Fruit fly (Drosophila melanogaster): ENCODE measurements around the gene fd96Ca.
A peak's percentile ranks its signal among the peaks of the same experiment; 100 is the strongest.

Gene fd96Ca

dm6 chr3R:25056488-25057157 is 25.9 kb upstream of the fd96Ca start:
- TF ChIP-seq CG8478 (optimal IDR thresholded peaks at IDR 0.05) (no peak), CTCF (optimal IDR thresholded peaks at IDR 0.05) (no peak)

dm6 chr3R:25060462-25060861 is 22.0 kb upstream of the fd96Ca start:
- TF ChIP-seq CG8478 (optimal IDR thresholded peaks at IDR 0.05) (no peak), CTCF (optimal IDR thresholded peaks at IDR 0.05) (no peak)

dm6 chr3R:25064907-25065841 is 17.3 kb upstream of the fd96Ca start, which contains the start of the genes veli and PQBP1:
Gene veli, minus strand, starts transcription at chr3R:25065591.
Gene PQBP1, plus strand, starts transcription at chr3R:25065791.
- TF ChIP-seq CTCF (optimal IDR thresholded peaks at IDR 0.05) (no peak), CG8478 (optimal IDR thresholded peaks at IDR 0.05) (no peak)

- TF ChIP-seq CTCF (optimal IDR thresholded peaks at IDR 0.05) (no peak), CG8478 (optimal IDR thresholded peaks at IDR 0.05) (no peak)
Observed at dm6 chr3R:25066856-25067255, 15.6 kb upstream of the fd96Ca start.

dm6 chr3R:25069569-25069968 is 12.9 kb upstream of the fd96Ca start, which contains the start of the genes Stt3B and CG11839:
Gene Stt3B, minus strand, starts transcription at chr3R:25069637.
Gene CG11839, plus strand, starts transcription at chr3R:25069927.
- no peak for TF ChIP-seq CG8478 (optimal IDR thresholded peaks at IDR 0.05)
- TF ChIP-seq CTCF (optimal IDR thresholded peaks at IDR 0.05), result no peak

- TF ChIP-seq CG8478 (optimal IDR thresholded peaks at IDR 0.05), result no peak
- TF ChIP-seq CTCF (optimal IDR thresholded peaks at IDR 0.05), result no peak
Observed at dm6 chr3R:25070871-25071270, 11.6 kb upstream of the fd96Ca start, which contains the start of gene CG11836. Gene CG11836, plus strand, starts transcription at chr3R:25071126.

dm6 chr3R:25074558-25074964 is 7.9 kb upstream of the fd96Ca start, which contains the start of the genes shams and CG11920:
Gene shams, minus strand, starts transcription at chr3R:25074607.
Gene CG11920, plus strand, starts transcription at chr3R:25074877.
- TF ChIP-seq CG8478 (optimal IDR thresholded peaks at IDR 0.05) (no peak), CTCF (optimal IDR thresholded peaks at IDR 0.05) (no peak)

- TF ChIP-seq CG8478 (optimal IDR thresholded peaks at IDR 0.05) (no peak), CTCF (optimal IDR thresholded peaks at IDR 0.05) (no peak)
Observed at dm6 chr3R:25077280-25077820, 5.1 kb upstream of the fd96Ca start.

- TF ChIP-seq CTCF (optimal IDR thresholded peaks at IDR 0.05) (no peak), CG8478 (optimal IDR thresholded peaks at IDR 0.05) (no peak)
Observed at dm6 chr3R:25078665-25079064, 3.8 kb upstream of the fd96Ca start.

- TF ChIP-seq CTCF (optimal IDR thresholded peaks at IDR 0.05) (peak in 1 of 2 experiments; percentile 30), CG8478 (optimal IDR thresholded peaks at IDR 0.05) (no peak)
Observed at dm6 chr3R:25080446-25080845, 2.0 kb upstream of the fd96Ca start.

- TF ChIP-seq CG8478 (optimal IDR thresholded peaks at IDR 0.05) (no peak), CTCF (optimal IDR thresholded peaks at IDR 0.05) (no peak)
Observed at dm6 chr3R:25094639-25095038, 12.2 kb downstream of the fd96Ca start, which contains the start of gene fd96Cb. Gene fd96Cb, plus strand, starts transcription at chr3R:25095012.

- TF ChIP-seq CTCF (optimal IDR thresholded peaks at IDR 0.05) (no peak), CG8478 (optimal IDR thresholded peaks at IDR 0.05) (no peak)
Observed at dm6 chr3R:25097486-25097885, 15.0 kb downstream of the fd96Ca start, which contains the start of the genes CG33095 and CG33096. Gene CG33095, plus strand, starts transcription at chr3R:25097672. Gene CG33096, plus strand, starts transcription at chr3R:25097672.

- TF ChIP-seq CTCF (optimal IDR thresholded peaks at IDR 0.05) (no peak), CG8478 (optimal IDR thresholded peaks at IDR 0.05) (no peak)
Observed at dm6 chr3R:25102253-25102652, 19.8 kb downstream of the fd96Ca start, which contains the start of gene CG45095. Gene CG45095, plus strand, starts transcription at chr3R:25102553.

- no peak for TF ChIP-seq CTCF (optimal IDR thresholded peaks at IDR 0.05)
- no peak for TF ChIP-seq CG8478 (optimal IDR thresholded peaks at IDR 0.05)
Observed at dm6 chr3R:25108932-25109331, 26.4 kb downstream of the fd96Ca start, which contains the start of gene CG34027. Gene CG34027, minus strand, starts transcription at chr3R:25109032.

dm6 chr3R:25112466-25112939 is 30.0 kb downstream of the fd96Ca start, which contains the start of gene Nepl16:
Gene Nepl16, minus strand, starts transcription at chr3R:25112516.
- peak; percentile 38 to 68 for TF ChIP-seq CTCF (optimal IDR thresholded peaks at IDR 0.05)
- no peak for TF ChIP-seq CG8478 (optimal IDR thresholded peaks at IDR 0.05)
